Worm (Caenorhabditis elegans): ENCODE data around the gene F55C12.2.

The F55C12.2 gene

ce11 chrII:5911274-5911673 is 34.7 kb downstream of the F55C12.2 start, which contains the start of gene cgt-3:
Gene cgt-3, plus strand, starts transcription at chrII:5911324.
- TF ChIP-seq dao-5 (tag; optimal IDR thresholded peaks at IDR 0.05) (no peak), W03F9.2 (tag; optimal IDR thresholded peaks at IDR 0.05) (no peak), him-1 (tag; optimal IDR thresholded peaks at IDR 0.05) (no peak)

ce11 chrII:5911939-5912523 is 35.4 kb downstream of the F55C12.2 start:
- no peak for TF ChIP-seq dao-5 (tag; optimal IDR thresholded peaks at IDR 0.05)
- no peak for TF ChIP-seq W03F9.2 (tag; optimal IDR thresholded peaks at IDR 0.05)
- TF ChIP-seq him-1 (tag; optimal IDR thresholded peaks at IDR 0.05): no peak

ce11 chrII:5913897-5914296 is 37.3 kb downstream of the F55C12.2 start:
- TF ChIP-seq dao-5 (tag; optimal IDR thresholded peaks at IDR 0.05): no peak
- TF ChIP-seq him-1 (tag; optimal IDR thresholded peaks at IDR 0.05): no peak
- TF ChIP-seq W03F9.2 (tag; optimal IDR thresholded peaks at IDR 0.05): no peak

- no peak for TF ChIP-seq him-1 (tag; optimal IDR thresholded peaks at IDR 0.05)
- TF ChIP-seq dao-5 (tag; optimal IDR thresholded peaks at IDR 0.05): no peak
- TF ChIP-seq W03F9.2 (tag; optimal IDR thresholded peaks at IDR 0.05): no peak
These were observed 40.4 kb downstream of the F55C12.2 start, which contains the start of gene frh-1 for ce11 chrII:5917010-5917472. Gene frh-1, plus strand, starts transcription at chrII:5917422.

ce11 chrII:5918149-5918697 is 41.6 kb downstream of the F55C12.2 start, which contains the start of gene ptp-2:
Gene ptp-2, plus strand, starts transcription at chrII:5918647.
- TF ChIP-seq W03F9.2 (tag; optimal IDR thresholded peaks at IDR 0.05): peak; percentile 36
- TF ChIP-seq him-1 (tag; optimal IDR thresholded peaks at IDR 0.05): no peak

ce11 chrII:5921620-5922019 is 45.0 kb downstream of the F55C12.2 start, which contains the start of gene vrk-1:
Gene vrk-1, plus strand, starts transcription at chrII:5921967.
- TF ChIP-seq W03F9.2 (tag; optimal IDR thresholded peaks at IDR 0.05) (no peak), dao-5 (tag; optimal IDR thresholded peaks at IDR 0.05) (no peak), him-1 (tag; optimal IDR thresholded peaks at IDR 0.05) (no peak)

Measured in whole organism, L4/young adult.